Worm (Caenorhabditis elegans) whole organism, L1 larva: ENCODE measurements around the gene EGAP5.1.

Source experiments
- C04F5.9 ChIP-seq: sonication (generic microtip); optimal IDR thresholded peaks from 2 replicates; lab custom pipeline; 2016; ENCODE audit warnings: missing genetic modification characterization, missing compliant biosample characterization
- C34B4.2 ChIP-seq: sonication (generic microtip); optimal IDR thresholded peaks from 2 replicates; lab custom pipeline; 2017; ENCODE audit warnings: mild to moderate bottlenecking, missing genetic modification characterization, missing compliant biosample characterization
- F16B12.6 ChIP-seq: fragments of 150-350 bp; optimal IDR thresholded peaks from 2 replicates; lab custom pipeline; 2014; ENCODE audit warnings: missing biosample characterization, missing genetic modification characterization
- Y116A8C.19 ChIP-seq: sonication (generic microtip); optimal IDR thresholded peaks from 2 replicates; lab custom pipeline; 2016; ENCODE audit warnings: missing compliant biosample characterization, missing genetic modification characterization, borderline replicate concordance
- aha-1 ChIP-seq: fragments of 150-350 bp; optimal IDR thresholded peaks from 2 replicates; lab custom pipeline; 2014; ENCODE audit warnings: missing biosample characterization, missing genetic modification characterization
- alr-1 ChIP-seq: fragments of 200-800 bp; sonication (Bioruptor generic); optimal IDR thresholded peaks from 2 replicates; lab custom pipeline; 2018; ENCODE audit warnings: borderline replicate concordance, mild to moderate bottlenecking, missing genetic modification characterization, missing compliant biosample characterization
- aly-2 ChIP-seq: fragments of 150-350 bp; optimal IDR thresholded peaks from 2 replicates; lab custom pipeline; 2014; ENCODE audit warnings: missing biosample characterization, missing genetic modification characterization
- ceh-63 ChIP-seq: fragments of 200-800 bp; sonication (Bioruptor generic); optimal IDR thresholded peaks from 2 replicates; lab custom pipeline; 2018; ENCODE audit warnings: mild to moderate bottlenecking, missing genetic modification characterization, missing compliant biosample characterization
- ceh-82 ChIP-seq, 3 experiments: fragments of 150-350 bp in 1 of 3; sonication (generic microtip) in 2 of 3; optimal IDR thresholded peaks; 2 replicates each; lab custom pipeline; 2014 to 2017; ENCODE audit warnings: missing biosample characterization in 3 of 3, missing genetic modification characterization in 3 of 3
- ceh-88 ChIP-seq: fragments of 200-800 bp; sonication (Bioruptor generic); IDR thresholded peaks from 2 replicates; pipeline ENCODE4 v1.3.6; 2022; ENCODE audit warnings: missing genetic modification characterization, missing compliant biosample characterization
- efl-1 ChIP-seq, 4 experiments: fragments of 150-350 bp; optimal IDR thresholded peaks in 3 of 4; peaks in 1 of 4; 1 replicate in 1 of 4; 2 replicates in 3 of 4; lab custom pipeline; 2014; ENCODE audit warnings: missing biosample characterization in 2 of 4, missing genetic modification characterization in 2 of 4, missing genetic modification reagents in 2 of 4
- egl-13 ChIP-seq: sonication (generic microtip); optimal IDR thresholded peaks from 2 replicates; lab custom pipeline; 2016; ENCODE audit warnings: missing genotype, missing genetic modification reagents, missing genetic modification characterization, missing compliant biosample characterization
- ets-5 ChIP-seq: fragments of 200-800 bp; sonication (Bioruptor generic); IDR thresholded peaks from 2 replicates; pipeline ENCODE4 v1.3.6; 2022; ENCODE audit warnings: missing genetic modification characterization, missing compliant biosample characterization
- fkh-10 ChIP-seq: sonication (generic microtip); optimal IDR thresholded peaks from 2 replicates; lab custom pipeline; 2017; ENCODE audit warnings: missing biosample characterization, missing genetic modification reagents, missing genetic modification characterization
- fkh-4 ChIP-seq: sonication (generic microtip); optimal IDR thresholded peaks from 2 replicates; lab custom pipeline; 2016; ENCODE audit warnings: missing compliant biosample characterization, missing genetic modification characterization, borderline replicate concordance
- grh-1 ChIP-seq: fragments of 200-800 bp; sonication (Bioruptor generic); IDR thresholded peaks from 2 replicates; pipeline ENCODE4 v1.3.6; 2022; ENCODE audit warnings: missing genetic modification reagents, missing genetic modification characterization, missing compliant biosample characterization
- hlh-4 ChIP-seq: sonication (generic microtip); optimal IDR thresholded peaks from 2 replicates; lab custom pipeline; 2016; ENCODE audit warnings: mild to moderate bottlenecking, missing genetic modification characterization, missing compliant biosample characterization
- irx-1 ChIP-seq: sonication (generic microtip); optimal IDR thresholded peaks from 2 replicates; lab custom pipeline; 2016; ENCODE audit warnings: missing genetic modification characterization, missing compliant biosample characterization
- isw-1 ChIP-seq: fragments of 200-800 bp; sonication (Bioruptor generic); IDR thresholded peaks from 2 replicates; pipeline ENCODE4 v1.3.6; 2022; ENCODE audit warnings: missing genetic modification characterization, missing compliant biosample characterization
- jun-1 ChIP-seq: fragments of 150-350 bp; optimal IDR thresholded peaks from 2 replicates; lab custom pipeline; 2014; ENCODE audit warnings: missing biosample characterization, missing genetic modification reagents, missing genetic modification characterization
- lin-13 ChIP-seq: fragments of 150-350 bp; optimal IDR thresholded peaks from 2 replicates; lab custom pipeline; 2014; ENCODE audit warnings: missing biosample characterization, missing genetic modification reagents, missing genetic modification characterization
- lin-14 ChIP-seq: fragments of 200-800 bp; sonication (Bioruptor generic); optimal IDR thresholded peaks from 2 replicates; lab custom pipeline; 2018; ENCODE audit warnings: mild to moderate bottlenecking, missing genetic modification characterization, moderate library complexity, missing compliant biosample characterization
- lin-39 ChIP-seq: fragments of 150-350 bp; optimal IDR thresholded peaks from 2 replicates; lab custom pipeline; 2014; ENCODE audit warnings: missing biosample characterization, missing genetic modification reagents, missing genetic modification characterization
- lir-3 ChIP-seq: sonication (generic microtip); optimal IDR thresholded peaks from 2 replicates; lab custom pipeline; 2016; ENCODE audit warnings: mild to moderate bottlenecking, missing genetic modification characterization, moderate library complexity, missing compliant biosample characterization; ENCODE audit not compliant: poor library complexity
- mab-9 ChIP-seq: fragments of 200-800 bp; sonication (Bioruptor generic); IDR thresholded peaks from 2 replicates; pipeline ENCODE4 v1.3.6; 2022; ENCODE audit warnings: missing genetic modification reagents, missing genetic modification characterization, missing compliant biosample characterization
- mdl-1 ChIP-seq, 2 experiments: fragments of 150-350 bp; optimal IDR thresholded peaks; 2 replicates each; lab custom pipeline; 2014 to 2017; ENCODE audit warnings: missing biosample characterization in 2 of 2, missing genetic modification characterization in 2 of 2, inconsistent platforms in 1 of 2
- mep-1 ChIP-seq: fragments of 150-350 bp; optimal IDR thresholded peaks from 2 replicates; lab custom pipeline; 2014; ENCODE audit warnings: missing biosample characterization, missing genetic modification characterization
- nhr-19 ChIP-seq: fragments of 200-800 bp; sonication (Bioruptor generic); conservative IDR thresholded peaks from 2 replicates; pipeline ENCODE4 v1.3.6; 2022; ENCODE audit warnings: missing genetic modification characterization, missing compliant biosample characterization
- nhr-71 ChIP-seq: sonication (generic microtip); optimal IDR thresholded peaks from 2 replicates; lab custom pipeline; 2016; ENCODE audit warnings: mild to moderate bottlenecking, missing genetic modification characterization, moderate library complexity, missing compliant biosample characterization
- pax-3 ChIP-seq: fragments of 200-800 bp; sonication (Bioruptor generic); optimal IDR thresholded peaks from 2 replicates; lab custom pipeline; 2018; ENCODE audit warnings: mild to moderate bottlenecking, missing genetic modification characterization, moderate library complexity, missing compliant biosample characterization
- pqm-1 ChIP-seq: sonication (generic microtip); optimal IDR thresholded peaks from 3 replicates; lab custom pipeline; 2017; ENCODE audit warnings: missing biosample characterization, missing genetic modification characterization
- rnt-1 ChIP-seq: sonication (generic microtip); optimal IDR thresholded peaks from 2 replicates; lab custom pipeline; 2016; ENCODE audit warnings: mild to moderate bottlenecking, missing genetic modification characterization, moderate library complexity, missing compliant biosample characterization
- snpc-4 ChIP-seq: fragments of 150-350 bp; optimal IDR thresholded peaks from 2 replicates; lab custom pipeline; 2014; ENCODE audit warnings: missing biosample characterization, missing genetic modification characterization
- snu-23 ChIP-seq: sonication (generic microtip); optimal IDR thresholded peaks from 2 replicates; lab custom pipeline; 2016; ENCODE audit warnings: missing genetic modification characterization, missing compliant biosample characterization
- sptf-1 ChIP-seq: fragments of 150-350 bp; optimal IDR thresholded peaks from 2 replicates; lab custom pipeline; 2014; ENCODE audit warnings: missing biosample characterization, missing genetic modification characterization
- unc-130 ChIP-seq: fragments of 150-350 bp; optimal IDR thresholded peaks from 2 replicates; lab custom pipeline; 2017; ENCODE audit warnings: missing biosample characterization, missing genetic modification characterization, inconsistent platforms
- unc-98 ChIP-seq: fragments of 200-800 bp; sonication (Bioruptor generic); IDR thresholded peaks from 2 replicates; pipeline ENCODE4 v1.3.6; 2022; ENCODE audit warnings: missing genetic modification characterization, missing compliant biosample characterization
- vab-15 ChIP-seq: sonication (generic microtip); optimal IDR thresholded peaks from 2 replicates; lab custom pipeline; 2017; ENCODE audit warnings: missing genotype, mild to moderate bottlenecking, missing genetic modification characterization, missing compliant biosample characterization
- xbp-1 ChIP-seq: sonication (generic microtip); optimal IDR thresholded peaks from 2 replicates; lab custom pipeline; 2016; ENCODE audit warnings: missing genetic modification characterization, missing compliant biosample characterization
- ztf-11 ChIP-seq, 2 experiments: sonication (generic microtip); optimal IDR thresholded peaks; 2 replicates each; lab custom pipeline; 2016 to 2017; ENCODE audit warnings: missing genetic modification characterization in 2 of 2, missing biosample characterization in 1 of 2, missing compliant biosample characterization in 1 of 2
- ztf-4 ChIP-seq: fragments of 150-350 bp; optimal IDR thresholded peaks from 2 replicates; lab custom pipeline; 2014; ENCODE audit warnings: missing biosample characterization, missing genetic modification characterization

Gene EGAP5.1

DNA sequence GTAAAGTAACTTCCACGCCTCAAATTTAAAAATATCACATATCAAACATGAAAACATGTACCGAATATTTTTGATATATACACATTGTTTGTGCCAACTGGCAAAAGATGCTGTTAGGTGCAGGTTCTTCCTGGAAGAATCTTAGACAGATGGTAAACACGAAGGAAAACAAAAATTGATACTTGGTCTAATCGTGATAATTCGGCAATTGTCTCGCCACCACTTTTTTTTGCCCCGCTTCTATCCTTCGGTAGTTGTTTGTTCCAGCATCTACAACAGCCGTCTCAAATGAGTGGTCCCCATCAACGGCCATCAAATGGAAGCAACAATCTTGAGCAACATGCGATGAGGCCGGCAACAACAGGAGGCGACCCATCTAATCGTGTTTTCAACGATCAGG lies 34.6 kb downstream of the EGAP5.1 start:
- TF ChIP-seq nhr-19, result 0 out of 2 replicates have a peak, but pooled peaks have one; percentile 7
- no peak for TF ChIP-seq xbp-1 (tag; lab: Kevin White, UChicago)
- TF ChIP-seq nhr-71 (tag; lab: Kevin White, UChicago), result peak; percentile 28
- no peak for TF ChIP-seq irx-1 (tag; lab: Kevin White, UChicago)
- no peak for TF ChIP-seq lir-3 (tag; lab: Kevin White, UChicago)
- TF ChIP-seq efl-1 (optimal IDR thresholded peaks at IDR 0.05; lab: Kevin White, UChicago), result no peak
- no peak for TF ChIP-seq efl-1 (GFP tag; optimal IDR thresholded peaks at IDR 0.05 in 1 of 2; lab: Kevin White, UChicago)
- no peak for TF ChIP-seq Y116A8C.19
- no peak for TF ChIP-seq alr-1 (tag; lab: Kevin White, UChicago)
- TF ChIP-seq rnt-1 (tag; lab: Kevin White, UChicago), result peak; percentile 22
- no peak for TF ChIP-seq ets-5 (GFP tag; lab: Robert Waterston, UW)
- TF ChIP-seq fkh-10 (GFP tag; lab: Kevin White, UChicago), result no peak
- peak; percentile 43 for TF ChIP-seq lin-14 (GFP tag; lab: Kevin White, UChicago)
- no peak for TF ChIP-seq ztf-11 (tag; optimal IDR thresholded peaks at IDR 0.05; lab: Kevin White, UChicago)
- TF ChIP-seq mep-1 (tag; lab: Kevin White, UChicago), result no peak
- TF ChIP-seq mab-9 (GFP tag; lab: Robert Waterston, UW), result no peak
- no peak for TF ChIP-seq jun-1
- no peak for TF ChIP-seq vab-15 (tag; lab: Kevin White, UChicago)
- no peak for TF ChIP-seq lin-39 (tag; lab: Kevin White, UChicago)

DNA sequence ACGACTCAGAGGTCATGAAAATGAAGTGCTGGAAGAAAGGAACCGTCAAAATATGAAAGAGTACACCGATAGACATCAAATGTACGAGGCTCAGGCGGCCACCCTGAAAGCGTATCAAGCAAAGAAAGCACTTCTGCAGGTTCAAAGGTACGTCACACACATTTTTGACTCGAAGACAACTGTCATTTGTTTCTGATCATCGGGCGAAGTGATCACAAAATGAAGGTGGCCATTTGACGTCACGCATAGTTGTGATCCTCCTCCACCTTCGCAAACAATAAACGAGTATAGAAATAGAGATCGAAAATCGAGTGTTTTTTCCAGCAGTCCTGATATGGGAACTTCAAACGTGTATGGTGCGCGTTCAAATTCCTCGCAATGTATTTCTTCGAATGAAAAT lies 36.4 kb downstream of the EGAP5.1 start:
- peak; percentile 20 for TF ChIP-seq snu-23 (GFP tag; lab: Kevin White, UChicago)
- peak; percentile 46 for TF ChIP-seq nhr-71 (tag; lab: Kevin White, UChicago)
- no peak for TF ChIP-seq C04F5.9 (tag; lab: Kevin White, UChicago)
- no peak for TF ChIP-seq grh-1 (GFP tag; lab: Robert Waterston, UW)
- TF ChIP-seq ceh-63 (GFP tag; lab: Kevin White, UChicago), result no peak
- TF ChIP-seq hlh-4 (tag; lab: Kevin White, UChicago), result no peak
- TF ChIP-seq snpc-4 (tag; lab: Kevin White, UChicago), result no peak
- TF ChIP-seq rnt-1 (tag; lab: Kevin White, UChicago), result peak; percentile 76
- TF ChIP-seq mab-9 (GFP tag; lab: Robert Waterston, UW), result no peak
- TF ChIP-seq unc-98 (GFP tag; lab: Robert Waterston, UW), result no peak
- no peak for TF ChIP-seq isw-1
- TF ChIP-seq ztf-11 (tag; optimal IDR thresholded peaks at IDR 0.05; lab: Kevin White, UChicago), result no peak
- TF ChIP-seq fkh-4 (tag; lab: Kevin White, UChicago), result no peak
- no peak for TF ChIP-seq ztf-4 (tag; lab: Kevin White, UChicago)
- TF ChIP-seq mdl-1 (tag; optimal IDR thresholded peaks at IDR 0.05; lab: Kevin White, UChicago), result peak in 1 of 2 experiments; percentile 10
- no peak for TF ChIP-seq F16B12.6 (tag; lab: Kevin White, UChicago)
- no peak for TF ChIP-seq jun-1
- no peak for TF ChIP-seq lin-39 (tag; lab: Kevin White, UChicago)
- TF ChIP-seq aha-1 (tag; lab: Kevin White, UChicago), result no peak
- no peak for TF ChIP-seq pqm-1
- TF ChIP-seq aly-2 (tag; lab: Kevin White, UChicago), result no peak
- no peak for TF ChIP-seq C34B4.2
- no peak for TF ChIP-seq egl-13 (tag; lab: Kevin White, UChicago)
- no peak for TF ChIP-seq unc-130
- no peak for TF ChIP-seq sptf-1
- TF ChIP-seq ceh-88, result no peak
- no peak for TF ChIP-seq lin-13 (GFP tag; lab: Kevin White, UChicago)
- TF ChIP-seq ceh-82 (tag; optimal IDR thresholded peaks at IDR 0.05; lab: Kevin White, UChicago), result no peak
- peak; percentile 58 for TF ChIP-seq lin-14 (GFP tag; lab: Kevin White, UChicago)
- TF ChIP-seq nhr-19, result peak; percentile 39
- TF ChIP-seq pax-3 (tag; lab: Kevin White, UChicago), result no peak
